Fruit fly (Drosophila melanogaster) whole organism, embryonic: ENCODE results near the gene mTerf3.
A peak's percentile ranks its signal among the peaks of the same experiment; 100 is the strongest.

Source experiments
- Atf-2 ChIP-seq: fragments of 200-800 bp; sonication (Bioruptor generic); optimal IDR thresholded peaks from 2 replicates; lab custom pipeline; 2016; ENCODE audit warnings: missing biosample characterization, missing genetic modification characterization
- CG10366 ChIP-seq: fragments of 200-800 bp; sonication (Bioruptor generic); IDR thresholded peaks from 2 replicates; pipeline ENCODE4 v1.3.6; 2022; ENCODE audit warnings: missing biosample characterization, missing genetic modification characterization
- CG13624 ChIP-seq: fragments of 200-800 bp; sonication (Bioruptor generic); optimal IDR thresholded peaks from 2 replicates; lab custom pipeline; 2016; ENCODE audit warnings: missing biosample characterization, missing genetic modification characterization
- CG15073 ChIP-seq: fragments of 200-800 bp; sonication (Bioruptor generic); optimal IDR thresholded peaks from 2 replicates; lab custom pipeline; 2016; ENCODE audit warnings: missing biosample characterization, missing genetic modification characterization
- CG15601 ChIP-seq: fragments of 200-800 bp; sonication (Bioruptor generic); optimal IDR thresholded peaks from 3 replicates; lab custom pipeline; 2019; ENCODE audit warnings: missing biosample characterization, mild to moderate bottlenecking, missing genetic modification characterization, moderate library complexity
- CG1602 ChIP-seq: fragments of 200-800 bp; sonication (Bioruptor generic); optimal IDR thresholded peaks from 3 replicates; lab custom pipeline; 2016; ENCODE audit warnings: missing biosample characterization, missing genetic modification characterization
- CG17359 ChIP-seq: fragments of 200-800 bp; sonication (Bioruptor generic); optimal IDR thresholded peaks from 3 replicates; lab custom pipeline; 2018; ENCODE audit warnings: missing biosample characterization, mild to moderate bottlenecking, missing genetic modification characterization, moderate library complexity
- CG17568 ChIP-seq: fragments of 200-800 bp; sonication (Bioruptor generic); optimal IDR thresholded peaks from 2 replicates; lab custom pipeline; 2018; ENCODE audit warnings: missing biosample characterization, mild to moderate bottlenecking, missing genetic modification characterization, moderate library complexity
- CG2678 ChIP-seq: fragments of 200-800 bp; sonication (Bioruptor generic); optimal IDR thresholded peaks from 3 replicates; lab custom pipeline; 2019; ENCODE audit warnings: missing biosample characterization, mild to moderate bottlenecking, missing genetic modification characterization, moderate library complexity
- CG31388 ChIP-seq: fragments of 200-800 bp; sonication (Bioruptor generic); optimal IDR thresholded peaks from 2 replicates; lab custom pipeline; 2016; ENCODE audit warnings: missing biosample characterization, missing genetic modification characterization
- CG3163 ChIP-seq: fragments of 200-800 bp; sonication (Bioruptor generic); optimal IDR thresholded peaks from 3 replicates; lab custom pipeline; 2016; ENCODE audit warnings: missing biosample characterization, missing genetic modification characterization
- CG33557 ChIP-seq: fragments of 200-800 bp; sonication (Bioruptor generic); optimal IDR thresholded peaks from 2 replicates; lab custom pipeline; 2019; ENCODE audit warnings: missing biosample characterization, mild to moderate bottlenecking, missing genetic modification characterization, moderate library complexity
- CG34376 ChIP-seq: fragments of 200-800 bp; sonication (Bioruptor generic); optimal IDR thresholded peaks from 2 replicates; lab custom pipeline; 2018; ENCODE audit warnings: missing biosample characterization, mild to moderate bottlenecking, missing genetic modification characterization
- CG42726 ChIP-seq: fragments of 200-800 bp; sonication (Bioruptor generic); IDR thresholded peaks from 2 replicates; pipeline ENCODE4 v1.3.6; 2022; ENCODE audit warnings: missing biosample characterization, missing genetic modification characterization; ENCODE audit not compliant: partially characterized antibody
- CG4424 ChIP-seq: fragments of 200-800 bp; sonication (Bioruptor generic); optimal IDR thresholded peaks from 3 replicates; lab custom pipeline; 2016; ENCODE audit warnings: missing biosample characterization, missing genetic modification characterization
- CG5180 ChIP-seq: fragments of 200-800 bp; sonication (Bioruptor generic); optimal IDR thresholded peaks from 3 replicates; lab custom pipeline; 2017; ENCODE audit warnings: missing biosample characterization, missing genetic modification characterization, mild to moderate bottlenecking, moderate library complexity, missing genetic modification reagents
- CG7271 ChIP-seq: fragments of 200-800 bp; sonication (Bioruptor generic); optimal IDR thresholded peaks from 2 replicates; lab custom pipeline; 2018; ENCODE audit warnings: missing biosample characterization, mild to moderate bottlenecking, missing genetic modification characterization, moderate library complexity
- CG7786 ChIP-seq: fragments of 200-800 bp; sonication (Bioruptor generic); optimal IDR thresholded peaks from 2 replicates; lab custom pipeline; 2016; ENCODE audit warnings: missing biosample characterization, missing genetic modification characterization
- CG7963 ChIP-seq: fragments of 200-800 bp; sonication (Bioruptor generic); IDR thresholded peaks from 3 replicates; pipeline ENCODE4 v1.3.6; 2022; ENCODE audit warnings: missing biosample characterization, missing genetic modification characterization; ENCODE audit not compliant: partially characterized antibody
- Chrac-16 ChIP-seq: fragments of 200-800 bp; sonication (Bioruptor generic); optimal IDR thresholded peaks from 3 replicates; lab custom pipeline; 2016; ENCODE audit warnings: missing biosample characterization, missing genetic modification characterization
- D19B ChIP-seq: fragments of 200-800 bp; sonication (Bioruptor generic); optimal IDR thresholded peaks from 2 replicates; lab custom pipeline; 2017; ENCODE audit warnings: missing biosample characterization, mild to moderate bottlenecking, missing genetic modification characterization
- Dek ChIP-seq: fragments of 200-800 bp; sonication (Bioruptor generic); optimal IDR thresholded peaks from 3 replicates; lab custom pipeline; 2019; ENCODE audit warnings: missing biosample characterization, mild to moderate bottlenecking, missing genetic modification characterization, moderate library complexity
- Dip2 ChIP-seq: fragments of 200-800 bp; sonication (Bioruptor generic); IDR thresholded peaks from 2 replicates; pipeline ENCODE4 v1.3.6; 2022; ENCODE audit warnings: missing biosample characterization, missing genetic modification characterization
- Doc2 ChIP-seq: fragments of 200-800 bp; sonication (Bioruptor generic); IDR thresholded peaks from 2 replicates; pipeline ENCODE4 v1.3.6; 2022; ENCODE audit warnings: missing biosample characterization, missing genetic modification characterization
- Doc3 ChIP-seq: fragments of 200-800 bp; sonication (Bioruptor generic); IDR thresholded peaks from 3 replicates; pipeline ENCODE4 v1.3.6; 2022; ENCODE audit warnings: missing biosample characterization, missing genetic modification characterization; ENCODE audit not compliant: partially characterized antibody
- HHEX ChIP-seq: fragments of 200-800 bp; sonication (Bioruptor generic); optimal IDR thresholded peaks from 3 replicates; lab custom pipeline; 2017; ENCODE audit warnings: missing biosample characterization, mild to moderate bottlenecking, missing genetic modification characterization, missing genetic modification reagents
- HLH54F ChIP-seq: fragments of 200-800 bp; sonication (Bioruptor generic); optimal IDR thresholded peaks from 3 replicates; lab custom pipeline; 2016; ENCODE audit warnings: missing biosample characterization, missing genetic modification characterization
- Lim3 ChIP-seq: fragments of 200-800 bp; sonication (Bioruptor generic); IDR thresholded peaks from 2 replicates; pipeline ENCODE4 v1.3.6; 2022; ENCODE audit warnings: missing biosample characterization, missing genetic modification characterization
- MTF-1 ChIP-seq: fragments of 200-800 bp; sonication (Bioruptor generic); optimal IDR thresholded peaks from 2 replicates; lab custom pipeline; 2018; ENCODE audit warnings: missing biosample characterization, mild to moderate bottlenecking, missing genetic modification characterization, borderline replicate concordance
- Nf-YB ChIP-seq: fragments of 200-800 bp; sonication (Bioruptor generic); optimal IDR thresholded peaks from 3 replicates; lab custom pipeline; 2019; ENCODE audit warnings: missing biosample characterization, mild to moderate bottlenecking, missing genetic modification characterization, moderate library complexity
- Oaz ChIP-seq: fragments of 200-800 bp; sonication (Bioruptor generic); IDR thresholded peaks from 2 replicates; pipeline ENCODE4 v1.3.6; 2022; ENCODE audit warnings: missing biosample characterization, missing genetic modification characterization
- Oli ChIP-seq: fragments of 200-800 bp; sonication (Bioruptor generic); optimal IDR thresholded peaks from 2 replicates; lab custom pipeline; 2018; ENCODE audit warnings: missing biosample characterization, mild to moderate bottlenecking, missing genetic modification characterization, moderate library complexity
- Optix ChIP-seq: fragments of 200-800 bp; sonication (Bioruptor generic); IDR thresholded peaks from 3 replicates; pipeline ENCODE4 v1.3.6; 2022; ENCODE audit warnings: missing biosample characterization, missing genetic modification characterization
- PHDP ChIP-seq: fragments of 200-800 bp; sonication (Bioruptor generic); optimal IDR thresholded peaks from 3 replicates; lab custom pipeline; 2018; ENCODE audit warnings: missing biosample characterization, mild to moderate bottlenecking, missing genetic modification characterization, moderate library complexity
- ato ChIP-seq: fragments of 200-800 bp; sonication (Bioruptor generic); IDR thresholded peaks from 2 replicates; pipeline ENCODE4 v1.3.6; 2022; ENCODE audit warnings: missing biosample characterization, missing genetic modification characterization; ENCODE audit not compliant: partially characterized antibody
- bcd ChIP-seq: fragments of 200-800 bp; sonication (Bioruptor generic); optimal IDR thresholded peaks from 2 replicates; lab custom pipeline; 2017; ENCODE audit warnings: missing biosample characterization, mild to moderate bottlenecking, missing genetic modification characterization
- caup ChIP-seq: fragments of 200-800 bp; sonication (Bioruptor generic); optimal IDR thresholded peaks from 3 replicates; lab custom pipeline; 2017; ENCODE audit warnings: missing biosample characterization, mild to moderate bottlenecking, missing genetic modification characterization, moderate library complexity; ENCODE audit not compliant: severe bottlenecking
- dmrt11E ChIP-seq: fragments of 200-800 bp; sonication (Bioruptor generic); optimal IDR thresholded peaks from 3 replicates; lab custom pipeline; 2018; ENCODE audit warnings: missing biosample characterization, mild to moderate bottlenecking, missing genetic modification characterization, moderate library complexity
- fd3F ChIP-seq: fragments of 200-800 bp; sonication (Bioruptor generic); optimal IDR thresholded peaks from 2 replicates; lab custom pipeline; 2018; ENCODE audit warnings: missing biosample characterization, mild to moderate bottlenecking, missing genetic modification characterization, moderate library complexity
- ftz-f1 ChIP-seq: fragments of 200-800 bp; sonication (Bioruptor generic); optimal IDR thresholded peaks from 2 replicates; lab custom pipeline; 2016; ENCODE audit warnings: missing biosample characterization, missing genetic modification characterization
- gfzf ChIP-seq: fragments of 200-800 bp; sonication (Bioruptor generic); optimal IDR thresholded peaks from 2 replicates; lab custom pipeline; 2016; ENCODE audit warnings: missing biosample characterization, mild to moderate bottlenecking, missing genetic modification characterization, moderate library complexity
- her ChIP-seq: fragments of 200-800 bp; sonication (Bioruptor generic); optimal IDR thresholded peaks from 2 replicates; lab custom pipeline; 2016; ENCODE audit warnings: missing biosample characterization, missing genetic modification characterization
- jumu ChIP-seq: fragments of 200-800 bp; sonication (Bioruptor generic); optimal IDR thresholded peaks from 3 replicates; lab custom pipeline; 2016; ENCODE audit warnings: missing biosample characterization, missing genetic modification characterization
- nmo ChIP-seq: fragments of 200-800 bp; sonication (Bioruptor generic); optimal IDR thresholded peaks from 2 replicates; lab custom pipeline; 2018; ENCODE audit warnings: missing biosample characterization, mild to moderate bottlenecking, missing genetic modification characterization, moderate library complexity
- pum ChIP-seq: fragments of 200-800 bp; sonication (Bioruptor generic); optimal IDR thresholded peaks from 2 replicates; lab custom pipeline; 2016; ENCODE audit warnings: missing biosample characterization, missing genetic modification characterization
- salm ChIP-seq: fragments of 200-800 bp; sonication (Bioruptor generic); optimal IDR thresholded peaks from 2 replicates; lab custom pipeline; 2018; ENCODE audit warnings: missing biosample characterization, mild to moderate bottlenecking, missing genetic modification characterization
- sim ChIP-seq: fragments of 200-800 bp; sonication (Bioruptor generic); IDR thresholded peaks from 2 replicates; pipeline ENCODE4 v1.3.6; 2022; ENCODE audit warnings: missing biosample characterization, missing genetic modification characterization
- tll ChIP-seq, 2 experiments: fragments of 200-800 bp in 1 of 2; fragments of >200 bp in 1 of 2; sonication (Bioruptor generic) in 1 of 2; optimal IDR thresholded peaks; 2 replicates each; lab custom pipeline; 2017 to 2019; ENCODE audit warnings: missing biosample characterization in 2 of 2, missing genetic modification characterization in 2 of 2, mild to moderate bottlenecking in 1 of 2, moderate library complexity in 1 of 2
- vvl ChIP-seq: fragments of 200-800 bp; sonication (Bioruptor generic); IDR thresholded peaks from 2 replicates; pipeline ENCODE4 v1.3.6; 2022; ENCODE audit warnings: missing biosample characterization, missing genetic modification characterization
- wor ChIP-seq: fragments of 200-800 bp; sonication (Bioruptor generic); IDR thresholded peaks from 2 replicates; pipeline ENCODE4 v1.3.6; 2022; ENCODE audit warnings: missing biosample characterization, missing genetic modification characterization

The mTerf3 gene

dm6 chr3L:20474789-20475208, 45.8 kb downstream of the mTerf3 start (continued):
- TF ChIP-seq CG15601 (tag; lab: Kevin White, UChicago): peak; percentile 72
- TF ChIP-seq salm (tag; lab: Kevin White, UChicago): peak; percentile 37
- TF ChIP-seq Oaz (GFP tag; lab: Robert Waterston, UW): no peak
- TF ChIP-seq Oli (tag; lab: Kevin White, UChicago): peak; percentile 66
- peak; percentile 82 for TF ChIP-seq her (GFP tag; lab: Kevin White, UChicago)
- peak; percentile 90 for TF ChIP-seq CG13624 (GFP tag; lab: Kevin White, UChicago)
- TF ChIP-seq ato (GFP tag; lab: Robert Waterston, UW): no peak
- TF ChIP-seq CG17359: peak; percentile 85
- peak; percentile 87 for TF ChIP-seq Dek
- TF ChIP-seq Chrac-16 (GFP tag; lab: Kevin White, UChicago): peak; percentile 88
- no peak for TF ChIP-seq CG7963 (GFP tag; lab: Robert Waterston, UW)
- TF ChIP-seq CG7271 (tag; lab: Kevin White, UChicago): peak; percentile 41
- peak; percentile 89 for TF ChIP-seq bcd (GFP tag; lab: Kevin White, UChicago)
- peak; percentile 74 for TF ChIP-seq Atf-2 (GFP tag; lab: Kevin White, UChicago)
- peak; percentile 70 for TF ChIP-seq CG17568 (GFP tag; lab: Kevin White, UChicago)
- TF ChIP-seq CG7786 (GFP tag; lab: Kevin White, UChicago): peak; percentile 84
- peak; percentile 78 for TF ChIP-seq fd3F (GFP tag; lab: Kevin White, UChicago)
- no peak for TF ChIP-seq wor (GFP tag; lab: Robert Waterston, UW)
- TF ChIP-seq pum: peak; percentile 80
- peak; percentile 66 for TF ChIP-seq CG31388 (GFP tag; lab: Kevin White, UChicago)
- TF ChIP-seq Dip2 (GFP tag; lab: Robert Waterston, UW): no peak
- TF ChIP-seq Doc2 (GFP tag; lab: Robert Waterston, UW): no peak
- TF ChIP-seq Nf-YB (GFP tag; lab: Kevin White, UChicago): peak; percentile 63
- peak; percentile 52 for TF ChIP-seq dmrt11E
- peak; percentile 91 for TF ChIP-seq PHDP (tag; lab: Kevin White, UChicago)
- peak; percentile 67 for TF ChIP-seq CG3163 (GFP tag; lab: Kevin White, UChicago)
- peak; percentile 74 for TF ChIP-seq CG5180
- TF ChIP-seq caup: peak; percentile 93
- peak; percentile 84 for TF ChIP-seq CG34376 (GFP tag; lab: Kevin White, UChicago)
- peak; percentile 37 for TF ChIP-seq CG15073 (GFP tag; lab: Kevin White, UChicago)
- peak; percentile 19 for TF ChIP-seq gfzf (GFP tag; lab: Kevin White, UChicago)
- peak; percentile 88 for TF ChIP-seq CG4424 (GFP tag; lab: Kevin White, UChicago)
- TF ChIP-seq CG33557: peak; percentile 69
- peak; percentile 75 for TF ChIP-seq nmo (GFP tag; lab: Kevin White, UChicago)
- TF ChIP-seq CG10366: no peak
- peak; percentile 91 for TF ChIP-seq CG1602 (GFP tag; lab: Kevin White, UChicago)
- TF ChIP-seq Optix (GFP tag; lab: Robert Waterston, UW): no peak
- TF ChIP-seq CG42726 (GFP tag; lab: Robert Waterston, UW): no peak
- no peak for TF ChIP-seq vvl (GFP tag; lab: Robert Waterston, UW)
- TF ChIP-seq sim (GFP tag; lab: Robert Waterston, UW): no peak
- TF ChIP-seq MTF-1 (GFP tag; lab: Kevin White, UChicago): peak; percentile 81
- peak; percentile 57 for TF ChIP-seq D19B (GFP tag; lab: Kevin White, UChicago)
- TF ChIP-seq Doc3 (GFP tag; lab: Robert Waterston, UW): no peak
- TF ChIP-seq HLH54F (GFP tag; lab: Kevin White, UChicago): peak; percentile 94
- peak; percentile 86 for TF ChIP-seq HHEX (GFP tag; lab: Kevin White, UChicago)
- TF ChIP-seq jumu: peak; percentile 87
- peak; percentile 89 for TF ChIP-seq CG2678 (tag; lab: Kevin White, UChicago)
- no peak for TF ChIP-seq tll (GFP tag; optimal IDR thresholded peaks at IDR 0.05; lab: Kevin White, UChicago)
- TF ChIP-seq ftz-f1 (GFP tag; lab: Kevin White, UChicago): peak; percentile 49
- TF ChIP-seq Lim3 (GFP tag; lab: Robert Waterston, UW): no peak
